Worm (Caenorhabditis elegans): ENCODE measurements around the gene C06A6.4.

DNA sequence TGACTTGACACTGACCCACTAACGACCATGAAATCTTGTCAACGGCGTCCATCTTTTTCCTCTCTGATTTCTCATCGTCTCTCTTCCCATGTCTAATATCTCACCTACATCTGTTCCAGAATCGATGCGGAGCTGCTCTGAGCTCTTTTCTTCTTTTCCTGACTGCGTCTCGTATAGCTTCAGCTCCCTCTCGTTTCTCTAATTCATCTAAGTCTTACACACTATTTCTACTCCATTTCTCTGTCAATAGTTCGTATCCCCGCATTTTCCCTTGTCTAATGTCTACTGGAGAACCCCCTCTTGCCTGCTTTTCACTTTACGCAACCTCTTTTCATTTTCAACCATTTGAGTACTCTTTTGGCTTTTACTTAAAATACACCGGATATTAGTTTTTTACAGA is 11.2 kb downstream of the C06A6.4 start, which contains the start of gene ric-3:
- TF ChIP-seq B0261.1 (tag; optimal IDR thresholded peaks at IDR 0.05) (no peak), F23B12.7 (tag; optimal IDR thresholded peaks at IDR 0.05; ENCODE audit: insufficient read depth) (no peak), ztf-25 (GFP tag; IDR thresholded peaks at IDR 0.05) (no peak), lag-1 (GFP tag; IDR thresholded peaks at IDR 0.05) (no peak), akir-1 (GFP tag; optimal IDR thresholded peaks at IDR 0.05) (no peak), D2030.7 (GFP tag; IDR thresholded peaks at IDR 0.05) (no peak), efl-1 (GFP tag; optimal IDR thresholded peaks at IDR 0.05) (no peak), ets-4 (GFP tag; optimal IDR thresholded peaks at IDR 0.05) (no peak), nhr-80 (tag; optimal IDR thresholded peaks at IDR 0.05) (no peak), somi-1 (GFP tag; optimal IDR thresholded peaks at IDR 0.05) (peak; percentile 30), ama-1 (optimal IDR thresholded peaks at IDR 0.05) (no peak), ama-1 (GFP tag; optimal IDR thresholded peaks at IDR 0.05) (no peak), hmg-1.2 (GFP tag; IDR thresholded peaks at IDR 0.05) (peak; percentile 82)
